Fruit fly (Drosophila melanogaster) whole organism, larva: Measurements from ENCODE around the gene RpS21.

Source experiments
- noc ChIP-seq: fragments of 200-800 bp; sonication (Bioruptor generic); optimal IDR thresholded peaks from 3 replicates; lab custom pipeline; 2019; ENCODE audit warnings: missing biosample characterization, mild to moderate bottlenecking, missing genetic modification characterization, moderate library complexity

The RpS21 gene

dm6 chr2L:2855773-2856615 is at the start of gene RpS21, which contains the start of gene CG3104:
RpS21 (plus strand) TSS chr2L:2856070.
CG3104 (minus strand) TSS chr2L:2855778.
- TF ChIP-seq noc (tag; lab: Kevin White, UChicago) = peak; percentile 42

dm6 chr2L:2806190-2806763 is 49.6 kb upstream of the RpS21 start:
- TF ChIP-seq noc (tag; lab: Kevin White, UChicago) = no peak

dm6 chr2L:2807597-2807996 is 48.3 kb upstream of the RpS21 start:
- TF ChIP-seq noc (tag; lab: Kevin White, UChicago) = no peak

- peak; percentile 49 for TF ChIP-seq noc (tag; lab: Kevin White, UChicago)
These were observed 47.7 kb upstream of the RpS21 start for dm6 chr2L:2808038-2808699.

dm6 chr2L:2810831-2811230 is 45.0 kb upstream of the RpS21 start:
- TF ChIP-seq noc (tag; lab: Kevin White, UChicago) = peak; percentile 79

- no peak for TF ChIP-seq noc (tag; lab: Kevin White, UChicago)
These were observed 43.7 kb upstream of the RpS21 start, which contains the start of gene CG2964 for dm6 chr2L:2812137-2812536. CG2964 (plus strand) TSS chr2L:2812437.

- TF ChIP-seq noc (tag; lab: Kevin White, UChicago) = no peak
These were observed 40.2 kb upstream of the RpS21 start, which contains the start of gene G6P for dm6 chr2L:2815673-2816072. G6P (minus strand) TSS chr2L:2815760.

dm6 chr2L:2825406-2825805 is 30.5 kb upstream of the RpS21 start, which contains the start of gene CG3123:
CG3123 (minus strand) TSS chr2L:2825506.
- TF ChIP-seq noc (tag; lab: Kevin White, UChicago) = no peak

dm6 chr2L:2829637-2830340 is 26.1 kb upstream of the RpS21 start, which contains the start of gene Duox:
Duox (minus strand) TSS chr2L:2830248.
- TF ChIP-seq noc (tag; lab: Kevin White, UChicago) = no peak

dm6 chr2L:2830341-2830800 is 25.5 kb upstream of the RpS21 start:
- TF ChIP-seq noc (tag; lab: Kevin White, UChicago) = peak; percentile 91

dm6 chr2L:2837742-2838461 is 18.0 kb upstream of the RpS21 start, which contains the start of the genes CG3119 and Cpr23B:
CG3119 (minus strand) TSS chr2L:2837833.
Cpr23B (plus strand) TSS chr2L:2838411.
- TF ChIP-seq noc (tag; lab: Kevin White, UChicago) = no peak

dm6 chr2L:2839850-2840249 is 16.0 kb upstream of the RpS21 start, which contains the start of gene CG2975:
CG2975 (plus strand) TSS chr2L:2840124.
- TF ChIP-seq noc (tag; lab: Kevin White, UChicago) = no peak

- TF ChIP-seq noc (tag; lab: Kevin White, UChicago) = no peak
These were observed 15.6 kb upstream of the RpS21 start for dm6 chr2L:2840311-2840710.

dm6 chr2L:2844413-2844812 is 11.5 kb upstream of the RpS21 start, which contains the start of gene CG18558:
CG18558 (minus strand) TSS chr2L:2844513.
- TF ChIP-seq noc (tag; lab: Kevin White, UChicago) = no peak
